Worm (Caenorhabditis elegans) whole organism, L4/young adult: ENCODE data around the gene scl-27.

ENCODE experiments used
- W03F9.2 ChIP-seq: fragments of 150-350 bp; optimal IDR thresholded peaks from 2 replicates; lab custom pipeline; 2014; ENCODE audit warnings: missing biosample characterization, missing genetic modification characterization
- dao-5 ChIP-seq: sonication (generic microtip); optimal IDR thresholded peaks from 2 replicates; lab custom pipeline; 2016; ENCODE audit warnings: missing genotype, missing genetic modification characterization, moderate library complexity, missing compliant biosample characterization
- him-1 ChIP-seq: sonication (generic microtip); optimal IDR thresholded peaks from 2 replicates; lab custom pipeline; 2016; ENCODE audit warnings: missing genotype, missing genetic modification reagents, missing genetic modification characterization, missing compliant biosample characterization

- TF ChIP-seq dao-5 (tag; lab: Kevin White, UChicago), result no peak
- TF ChIP-seq W03F9.2 (tag; lab: Kevin White, UChicago), result no peak
- TF ChIP-seq him-1 (tag; lab: Kevin White, UChicago), result no peak
These were observed 14.8 kb downstream of the scl-27 start, which contains the start of gene dod-19 for ce11 chrV:414630-415029.
